Worm (Caenorhabditis elegans) whole organism, L2 larva: ENCODE results near the gene sri-34.
"Not testable (repeated sequence)": the region's sequence is repeated elsewhere in the genome, so short reads cannot be mapped to it uniquely, and the experiment has no call there.

ENCODE experiments used
- C34F6.9 ChIP-seq: fragments of 150-350 bp; optimal IDR thresholded peaks from 2 replicates; lab custom pipeline; 2014; ENCODE audit warnings: missing biosample characterization, missing genetic modification characterization
- F13H6.1 ChIP-seq: sonication (generic microtip); optimal IDR thresholded peaks from 2 replicates; lab custom pipeline; 2016; ENCODE audit warnings: missing genetic modification characterization, missing compliant biosample characterization
- R02D3.7 ChIP-seq: fragments of 150-350 bp; optimal IDR thresholded peaks from 2 replicates; lab custom pipeline; 2014; ENCODE audit warnings: missing biosample characterization, missing genetic modification characterization
- Y55F3AM.14 ChIP-seq: fragments of 200-800 bp; sonication (Bioruptor generic); optimal IDR thresholded peaks from 2 replicates; lab custom pipeline; 2018; ENCODE audit warnings: mild to moderate bottlenecking, missing genetic modification characterization, missing compliant biosample characterization
- ZK546.5 ChIP-seq: sonication (generic microtip); optimal IDR thresholded peaks from 2 replicates; lab custom pipeline; 2017; ENCODE audit warnings: missing biosample characterization, missing genetic modification characterization
- aly-2 ChIP-seq: fragments of 150-350 bp; optimal IDR thresholded peaks from 2 replicates; lab custom pipeline; 2014; ENCODE audit warnings: missing biosample characterization, missing genetic modification characterization
- blmp-1 ChIP-seq: sonication (generic microtip); optimal IDR thresholded peaks from 2 replicates; lab custom pipeline; 2017; ENCODE audit warnings: missing genetic modification characterization, mild to moderate bottlenecking, missing compliant biosample characterization, antibody characterized with exemption, moderate library complexity; ENCODE audit not compliant: insufficient read depth
- ceh-16 ChIP-seq: fragments of 150-350 bp; optimal IDR thresholded peaks from 2 replicates; lab custom pipeline; 2014; ENCODE audit warnings: missing biosample characterization, missing genetic modification characterization
- crh-2 ChIP-seq: sonication (generic microtip); optimal IDR thresholded peaks from 2 replicates; lab custom pipeline; 2017; ENCODE audit warnings: missing biosample characterization, missing genetic modification characterization
- egl-27 ChIP-seq: sonication (generic microtip); optimal IDR thresholded peaks from 3 replicates; lab custom pipeline; 2017; ENCODE audit warnings: missing biosample characterization, missing genetic modification reagents, missing genetic modification characterization
- elt-3 ChIP-seq: sonication (generic microtip); optimal IDR thresholded peaks from 2 replicates; lab custom pipeline; 2017; ENCODE audit warnings: missing biosample characterization, missing genetic modification characterization
- fos-1 ChIP-seq: fragments of 150-350 bp; optimal IDR thresholded peaks from 2 replicates; lab custom pipeline; 2014; ENCODE audit warnings: missing biosample characterization, missing genetic modification characterization
- gmeb-1 ChIP-seq: fragments of 150-350 bp; optimal IDR thresholded peaks from 2 replicates; lab custom pipeline; 2014; ENCODE audit warnings: missing biosample characterization, missing genetic modification characterization
- lin-11 ChIP-seq: fragments of 150-350 bp; sonication (generic microtip); optimal IDR thresholded peaks from 2 replicates; lab custom pipeline; 2014; ENCODE audit warnings: missing biosample characterization, missing genetic modification characterization, inconsistent platforms, mixed read lengths
- lin-13 ChIP-seq: fragments of 150-350 bp; optimal IDR thresholded peaks from 2 replicates; lab custom pipeline; 2014; ENCODE audit warnings: missing biosample characterization, missing genetic modification reagents, missing genetic modification characterization
- lin-39 ChIP-seq: fragments of 150-350 bp; optimal IDR thresholded peaks from 2 replicates; lab custom pipeline; 2014; ENCODE audit warnings: missing biosample characterization, missing genetic modification reagents, missing genetic modification characterization
- lsy-2 ChIP-seq, 2 experiments: fragments of 150-350 bp in 1 of 2; sonication (generic microtip) in 1 of 2; optimal IDR thresholded peaks; 2 replicates each; lab custom pipeline; 2014 to 2017; ENCODE audit warnings: missing biosample characterization in 2 of 2, missing genetic modification characterization in 2 of 2
- mab-5 ChIP-seq: fragments of 150-350 bp; optimal IDR thresholded peaks from 2 replicates; lab custom pipeline; 2014; ENCODE audit warnings: missing biosample characterization, missing genetic modification characterization
- mbf-1 ChIP-seq: sonication (generic microtip); optimal IDR thresholded peaks from 2 replicates; lab custom pipeline; 2017; ENCODE audit warnings: missing biosample characterization, missing genetic modification characterization
- mdl-1 ChIP-seq, 2 experiments: fragments of 150-350 bp in 1 of 2; sonication (generic microtip) in 1 of 2; optimal IDR thresholded peaks; 2 replicates each; lab custom pipeline; 2017; ENCODE audit warnings: missing biosample characterization in 2 of 2, missing genetic modification characterization in 2 of 2
- nhr-10 ChIP-seq: sonication (generic microtip); optimal IDR thresholded peaks from 2 replicates; lab custom pipeline; 2017; ENCODE audit warnings: missing biosample characterization, missing genetic modification characterization
- nhr-11 ChIP-seq: fragments of 150-350 bp; optimal IDR thresholded peaks from 2 replicates; lab custom pipeline; 2014; ENCODE audit warnings: missing biosample characterization, missing genetic modification characterization
- nhr-12 ChIP-seq: fragments of 150-350 bp; optimal IDR thresholded peaks from 2 replicates; lab custom pipeline; 2014; ENCODE audit warnings: missing biosample characterization, missing genetic modification characterization
- nhr-129 ChIP-seq: fragments of 150-350 bp; optimal IDR thresholded peaks from 2 replicates; lab custom pipeline; 2014; ENCODE audit warnings: missing biosample characterization, missing genetic modification characterization
- nhr-21 ChIP-seq: fragments of 150-350 bp; optimal IDR thresholded peaks from 2 replicates; lab custom pipeline; 2014; ENCODE audit warnings: missing biosample characterization, missing genetic modification characterization
- nhr-237 ChIP-seq: fragments of 150-350 bp; optimal IDR thresholded peaks from 2 replicates; lab custom pipeline; 2014; ENCODE audit warnings: missing biosample characterization, missing genetic modification characterization
- nhr-25 ChIP-seq: fragments of 150-350 bp; sonication (generic microtip); optimal IDR thresholded peaks from 3 replicates; lab custom pipeline; 2014; ENCODE audit warnings: missing biosample characterization, missing genetic modification characterization
- nhr-6 ChIP-seq: fragments of 150-350 bp; optimal IDR thresholded peaks from 2 replicates; lab custom pipeline; 2014; ENCODE audit warnings: missing biosample characterization, missing genetic modification characterization
- nhr-77 ChIP-seq: fragments of 150-350 bp; optimal IDR thresholded peaks from 2 replicates; lab custom pipeline; 2014; ENCODE audit warnings: missing biosample characterization, missing genetic modification characterization
- peb-1 ChIP-seq: fragments of 150-350 bp; optimal IDR thresholded peaks from 2 replicates; lab custom pipeline; 2014; ENCODE audit warnings: missing biosample characterization, missing genetic modification characterization
- sem-4 ChIP-seq: fragments of 150-350 bp; optimal IDR thresholded peaks from 2 replicates; lab custom pipeline; 2014; ENCODE audit warnings: missing biosample characterization, missing genetic modification reagents, missing genetic modification characterization
- skn-1 ChIP-seq: sonication (generic microtip); optimal IDR thresholded peaks from 2 replicates; lab custom pipeline; 2017; ENCODE audit warnings: missing biosample characterization, missing genetic modification characterization
- sma-9 ChIP-seq, 2 experiments: fragments of 150-350 bp in 1 of 2; sonication (generic microtip) in 1 of 2; optimal IDR thresholded peaks; 2 replicates each; lab custom pipeline; 2014 to 2016; ENCODE audit warnings: missing genetic modification characterization in 2 of 2, mild to moderate bottlenecking in 1 of 2, missing biosample characterization in 1 of 2, missing compliant biosample characterization in 1 of 2, missing genetic modification reagents in 1 of 2, moderate library complexity in 1 of 2
- snpc-4 ChIP-seq: fragments of 150-350 bp; optimal IDR thresholded peaks from 2 replicates; lab custom pipeline; 2014; ENCODE audit warnings: missing biosample characterization, missing genetic modification characterization
- unc-39 ChIP-seq: fragments of 150-350 bp; optimal IDR thresholded peaks from 2 replicates; lab custom pipeline; 2014; ENCODE audit warnings: missing biosample characterization, missing genetic modification characterization
- unc-55 ChIP-seq: fragments of 150-350 bp; sonication (generic microtip); optimal IDR thresholded peaks from 3 replicates; lab custom pipeline; 2014; ENCODE audit warnings: missing biosample characterization, missing genetic modification reagents, missing genetic modification characterization
- zag-1 ChIP-seq: fragments of 150-350 bp; optimal IDR thresholded peaks from 2 replicates; lab custom pipeline; 2014; ENCODE audit warnings: missing biosample characterization, missing genetic modification characterization
- ztf-11 ChIP-seq: sonication (generic microtip); optimal IDR thresholded peaks from 2 replicates; lab custom pipeline; 2017; ENCODE audit warnings: missing biosample characterization, missing genetic modification characterization
- ztf-4 ChIP-seq: fragments of 150-350 bp; optimal IDR thresholded peaks from 2 replicates; lab custom pipeline; 2014; ENCODE audit warnings: missing biosample characterization, missing genetic modification characterization

sri-34 gene

ce11 chrII:3202519-3202918, 43.6 kb upstream of the sri-34 start, which contains the start of gene sri-53:
Gene sri-53 (minus strand): TSS chrII:3202619.
- TF ChIP-seq zag-1 (tag; lab: Kevin White, UChicago) (no peak), ZK546.5 (no peak), gmeb-1 (tag; lab: Kevin White, UChicago) (no peak), R02D3.7 (no peak), C34F6.9 (tag; lab: Kevin White, UChicago) (no peak), snpc-4 (tag; lab: Kevin White, UChicago) (no peak), lsy-2 (tag; optimal IDR thresholded peaks at IDR 0.05; lab: Kevin White, UChicago) (no peak), lin-13 (no peak), ztf-4 (no peak), nhr-25 (tag; lab: Kevin White, UChicago) (no peak), nhr-237 (tag; lab: Kevin White, UChicago) (no peak), nhr-21 (tag; lab: Kevin White, UChicago) (no peak), mab-5 (no peak), peb-1 (tag; lab: Kevin White, UChicago) (no peak), fos-1 (tag; lab: Kevin White, UChicago) (no peak), mdl-1 (tag; optimal IDR thresholded peaks at IDR 0.05; lab: Kevin White, UChicago) (no peak)

ce11 chrII:3201242-3201641, 42.4 kb upstream of the sri-34 start, which contains the start of gene sri-48:
Gene sri-48 (minus strand): TSS chrII:3201342.
- not testable (repeated sequence) for TF ChIP-seq ZK546.5; ztf-4; lin-39 (tag; lab: Kevin White, UChicago)

ce11 chrII:3198998-3199397, 40.1 kb upstream of the sri-34 start, which contains the start of gene sri-51:
Gene sri-51 (minus strand): TSS chrII:3199098.
- TF ChIP-seq snpc-4 (tag; lab: Kevin White, UChicago): no peak
- TF ChIP-seq nhr-21 (tag; lab: Kevin White, UChicago): no peak
- no peak for TF ChIP-seq F13H6.1
- TF ChIP-seq gmeb-1 (tag; lab: Kevin White, UChicago): no peak
- TF ChIP-seq blmp-1 (tag; lab: Kevin White, UChicago): no peak
- no peak for TF ChIP-seq ztf-11
- TF ChIP-seq unc-39 (tag; lab: Kevin White, UChicago): no peak
- TF ChIP-seq nhr-129 (tag; lab: Kevin White, UChicago): no peak
- no peak for TF ChIP-seq elt-3 (tag; lab: Kevin White, UChicago)
- TF ChIP-seq Y55F3AM.14 (GFP tag; lab: Kevin White, UChicago): no peak
- no peak for TF ChIP-seq crh-2 (tag; lab: Kevin White, UChicago)
- TF ChIP-seq egl-27: no peak
- TF ChIP-seq sem-4: no peak
- TF ChIP-seq nhr-10 (tag; lab: Kevin White, UChicago): no peak
- TF ChIP-seq ZK546.5: no peak

- no peak for TF ChIP-seq ceh-16 (tag; lab: Kevin White, UChicago)
- TF ChIP-seq nhr-10 (tag; lab: Kevin White, UChicago): no peak
- TF ChIP-seq peb-1 (tag; lab: Kevin White, UChicago): no peak
- no peak for TF ChIP-seq lin-39 (tag; lab: Kevin White, UChicago)
- TF ChIP-seq nhr-12 (tag; lab: Kevin White, UChicago): no peak
- TF ChIP-seq F13H6.1: no peak
- TF ChIP-seq nhr-11 (tag; lab: Kevin White, UChicago): no peak
- TF ChIP-seq egl-27: no peak
- TF ChIP-seq skn-1 (tag; lab: Kevin White, UChicago): no peak
- no peak for TF ChIP-seq sma-9 (GFP tag; optimal IDR thresholded peaks at IDR 0.05; lab: Kevin White, UChicago)
- TF ChIP-seq sma-9 (tag; optimal IDR thresholded peaks at IDR 0.05; lab: Kevin White, UChicago): no peak
- no peak for TF ChIP-seq unc-39 (tag; lab: Kevin White, UChicago)
- no peak for TF ChIP-seq nhr-77 (tag; lab: Kevin White, UChicago)
- no peak for TF ChIP-seq snpc-4 (tag; lab: Kevin White, UChicago)
- no peak for TF ChIP-seq sem-4
- no peak for TF ChIP-seq nhr-25 (tag; lab: Kevin White, UChicago)
- TF ChIP-seq ZK546.5: no peak
- no peak for TF ChIP-seq blmp-1 (tag; lab: Kevin White, UChicago)
Observed at ce11 chrII:3196966-3197365, 38.1 kb upstream of the sri-34 start, which contains the start of gene gcy-15. Gene gcy-15 (minus strand): TSS chrII:3197066.

ce11 chrII:3195739-3196138, 36.9 kb upstream of the sri-34 start:
- TF ChIP-seq nhr-21 (tag; lab: Kevin White, UChicago) (no peak), lin-11 (tag; lab: Kevin White, UChicago) (no peak), nhr-237 (tag; lab: Kevin White, UChicago) (no peak), unc-55 (GFP tag; lab: Kevin White, UChicago) (no peak), fos-1 (tag; lab: Kevin White, UChicago) (no peak), crh-2 (tag; lab: Kevin White, UChicago) (no peak), aly-2 (no peak), R02D3.7 (no peak), nhr-6 (no peak), mbf-1 (tag; lab: Kevin White, UChicago) (no peak), zag-1 (tag; lab: Kevin White, UChicago) (no peak), egl-27 (no peak)
